Worm (Caenorhabditis elegans) whole organism, L1 larva: Measurements from ENCODE around the gene pnp-1.

Source experiments
- C04F5.9 ChIP-seq: sonication (generic microtip); optimal IDR thresholded peaks from 2 replicates; lab custom pipeline; 2016; ENCODE audit warnings: missing genetic modification characterization, missing compliant biosample characterization
- C34B4.2 ChIP-seq: sonication (generic microtip); optimal IDR thresholded peaks from 2 replicates; lab custom pipeline; 2017; ENCODE audit warnings: mild to moderate bottlenecking, missing genetic modification characterization, missing compliant biosample characterization
- aha-1 ChIP-seq: fragments of 150-350 bp; optimal IDR thresholded peaks from 2 replicates; lab custom pipeline; 2014; ENCODE audit warnings: missing biosample characterization, missing genetic modification characterization
- aly-2 ChIP-seq: fragments of 150-350 bp; optimal IDR thresholded peaks from 2 replicates; lab custom pipeline; 2014; ENCODE audit warnings: missing biosample characterization, missing genetic modification characterization
- ceh-8 ChIP-seq: fragments of 200-800 bp; sonication (Bioruptor generic); optimal IDR thresholded peaks from 2 replicates; lab custom pipeline; 2018; ENCODE audit warnings: mild to moderate bottlenecking, missing genetic modification characterization, moderate library complexity, missing compliant biosample characterization
- ces-1 ChIP-seq: fragments of 150-350 bp; optimal IDR thresholded peaks from 2 replicates; lab custom pipeline; 2014; ENCODE audit warnings: missing biosample characterization, missing genetic modification reagents, missing genetic modification characterization
- dsc-1 ChIP-seq: sonication (generic microtip); optimal IDR thresholded peaks from 2 replicates; lab custom pipeline; 2016; ENCODE audit warnings: mild to moderate bottlenecking, missing genetic modification characterization, missing compliant biosample characterization
- efl-1 ChIP-seq, 4 experiments: fragments of 150-350 bp; optimal IDR thresholded peaks in 3 of 4; peaks in 1 of 4; 1 replicate in 1 of 4; 2 replicates in 3 of 4; lab custom pipeline; 2014; ENCODE audit warnings: missing biosample characterization in 2 of 4, missing genetic modification characterization in 2 of 4, missing genetic modification reagents in 2 of 4
- efl-3 ChIP-seq: fragments of 200-800 bp; sonication (Bioruptor generic); optimal IDR thresholded peaks from 2 replicates; lab custom pipeline; 2018; ENCODE audit warnings: mild to moderate bottlenecking, missing genetic modification characterization, missing compliant biosample characterization
- egl-13 ChIP-seq: sonication (generic microtip); optimal IDR thresholded peaks from 2 replicates; lab custom pipeline; 2016; ENCODE audit warnings: missing genotype, missing genetic modification reagents, missing genetic modification characterization, missing compliant biosample characterization
- egl-27 ChIP-seq, 2 experiments: fragments of 150-350 bp in 1 of 2; sonication (generic microtip); optimal IDR thresholded peaks; 3 replicates each; lab custom pipeline; 2017 to 2018; ENCODE audit warnings: missing biosample characterization in 2 of 2, missing genetic modification characterization in 2 of 2, missing genetic modification reagents in 2 of 2
- fkh-8 ChIP-seq: sonication (generic microtip); optimal IDR thresholded peaks from 2 replicates; lab custom pipeline; 2016; ENCODE audit warnings: mild to moderate bottlenecking, missing genetic modification characterization, missing compliant biosample characterization
- grh-1 ChIP-seq: fragments of 200-800 bp; sonication (Bioruptor generic); IDR thresholded peaks from 2 replicates; pipeline ENCODE4 v1.3.6; 2022; ENCODE audit warnings: missing genetic modification reagents, missing genetic modification characterization, missing compliant biosample characterization
- hlh-17 ChIP-seq: fragments of 200-800 bp; sonication (Bioruptor generic); optimal IDR thresholded peaks from 2 replicates; lab custom pipeline; 2018; ENCODE audit warnings: missing genetic modification characterization, mild to moderate bottlenecking, missing compliant biosample characterization, moderate library complexity, borderline replicate concordance
- irx-1 ChIP-seq: sonication (generic microtip); optimal IDR thresholded peaks from 2 replicates; lab custom pipeline; 2016; ENCODE audit warnings: missing genetic modification characterization, missing compliant biosample characterization
- jun-1 ChIP-seq: fragments of 150-350 bp; optimal IDR thresholded peaks from 2 replicates; lab custom pipeline; 2014; ENCODE audit warnings: missing biosample characterization, missing genetic modification reagents, missing genetic modification characterization
- lin-14 ChIP-seq: fragments of 200-800 bp; sonication (Bioruptor generic); optimal IDR thresholded peaks from 2 replicates; lab custom pipeline; 2018; ENCODE audit warnings: mild to moderate bottlenecking, missing genetic modification characterization, moderate library complexity, missing compliant biosample characterization
- lin-35 ChIP-seq, 2 experiments: fragments of 150-350 bp; optimal IDR thresholded peaks; 2 replicates each; lab custom pipeline; 2014; ENCODE audit warnings: missing biosample characterization in 2 of 2, missing genetic modification characterization in 2 of 2, missing genetic modification reagents in 2 of 2
- mab-9 ChIP-seq: fragments of 200-800 bp; sonication (Bioruptor generic); IDR thresholded peaks from 2 replicates; pipeline ENCODE4 v1.3.6; 2022; ENCODE audit warnings: missing genetic modification reagents, missing genetic modification characterization, missing compliant biosample characterization
- mep-1 ChIP-seq: fragments of 150-350 bp; optimal IDR thresholded peaks from 2 replicates; lab custom pipeline; 2014; ENCODE audit warnings: missing biosample characterization, missing genetic modification characterization
- nhr-19 ChIP-seq: fragments of 200-800 bp; sonication (Bioruptor generic); conservative IDR thresholded peaks from 2 replicates; pipeline ENCODE4 v1.3.6; 2022; ENCODE audit warnings: missing genetic modification characterization, missing compliant biosample characterization
- nhr-20 ChIP-seq: sonication (generic microtip); optimal IDR thresholded peaks from 2 replicates; lab custom pipeline; 2016; ENCODE audit warnings: mild to moderate bottlenecking, missing genetic modification characterization, missing compliant biosample characterization
- nhr-47 ChIP-seq: sonication (generic microtip); optimal IDR thresholded peaks from 2 replicates; lab custom pipeline; 2016; ENCODE audit warnings: mild to moderate bottlenecking, missing genetic modification characterization, moderate library complexity, missing compliant biosample characterization
- nhr-71 ChIP-seq: sonication (generic microtip); optimal IDR thresholded peaks from 2 replicates; lab custom pipeline; 2016; ENCODE audit warnings: mild to moderate bottlenecking, missing genetic modification characterization, moderate library complexity, missing compliant biosample characterization
- nhr-76 ChIP-seq: sonication (generic microtip); optimal IDR thresholded peaks from 2 replicates; lab custom pipeline; 2017; ENCODE audit warnings: missing biosample characterization, missing genetic modification characterization
- nhr-84 ChIP-seq: sonication (generic microtip); optimal IDR thresholded peaks from 2 replicates; lab custom pipeline; 2017; ENCODE audit warnings: missing biosample characterization, missing genetic modification characterization
- rnt-1 ChIP-seq: sonication (generic microtip); optimal IDR thresholded peaks from 2 replicates; lab custom pipeline; 2016; ENCODE audit warnings: mild to moderate bottlenecking, missing genetic modification characterization, moderate library complexity, missing compliant biosample characterization
- sptf-1 ChIP-seq: fragments of 150-350 bp; optimal IDR thresholded peaks from 2 replicates; lab custom pipeline; 2014; ENCODE audit warnings: missing biosample characterization, missing genetic modification characterization
- tlp-1 ChIP-seq: fragments of 150-350 bp; optimal IDR thresholded peaks from 2 replicates; lab custom pipeline; 2014; ENCODE audit warnings: missing biosample characterization, missing genetic modification characterization
- unc-30 ChIP-seq: sonication (generic microtip); optimal IDR thresholded peaks from 2 replicates; lab custom pipeline; 2017; ENCODE audit warnings: missing biosample characterization, missing genetic modification characterization
- unc-62 ChIP-seq: fragments of 150-350 bp; optimal IDR thresholded peaks from 2 replicates; lab custom pipeline; 2014; ENCODE audit warnings: missing biosample characterization, missing genetic modification reagents, missing genetic modification characterization
- vab-15 ChIP-seq: sonication (generic microtip); optimal IDR thresholded peaks from 2 replicates; lab custom pipeline; 2017; ENCODE audit warnings: missing genotype, mild to moderate bottlenecking, missing genetic modification characterization, missing compliant biosample characterization
- zag-1 ChIP-seq: fragments of 150-350 bp; optimal IDR thresholded peaks from 2 replicates; lab custom pipeline; 2014; ENCODE audit warnings: missing biosample characterization, missing genetic modification characterization
- zip-4 ChIP-seq: fragments of 200-800 bp; sonication (Bioruptor generic); optimal IDR thresholded peaks from 2 replicates; lab custom pipeline; 2018; ENCODE audit warnings: mild to moderate bottlenecking, missing genetic modification characterization, moderate library complexity, missing compliant biosample characterization

pnp-1 gene

DNA sequence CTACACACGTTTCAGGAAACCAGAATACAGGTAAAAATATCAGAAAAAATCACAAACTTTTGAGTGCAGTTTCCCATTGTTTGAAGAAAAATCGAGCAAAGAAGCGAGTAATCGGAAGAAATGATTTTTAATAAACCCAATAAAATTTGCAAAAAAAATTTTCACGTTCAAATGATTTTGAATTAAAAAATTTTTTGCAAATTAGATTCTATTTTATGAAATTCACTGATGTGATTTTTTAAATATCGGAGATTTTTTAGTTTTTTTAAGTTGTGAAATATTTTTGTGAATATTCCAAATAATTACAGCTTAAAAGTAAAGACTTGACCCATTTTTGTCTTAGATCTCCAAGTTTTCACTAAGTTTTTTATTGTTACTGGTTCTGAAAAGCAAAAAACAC lies at the start of gene pnp-1:
TSS of gene pnp-1 (minus strand) at position 101 of the 400 bp plus-strand sequence.
- TF ChIP-seq C34B4.2 (tag; lab: Kevin White, UChicago) (no peak), vab-15 (tag; lab: Kevin White, UChicago) (no peak), efl-3 (GFP tag; lab: Kevin White, UChicago) (no peak), nhr-19 (no peak), unc-30 (tag; lab: Kevin White, UChicago) (no peak), ceh-8 (GFP tag; lab: Kevin White, UChicago) (no peak), lin-35 (GFP tag; optimal IDR thresholded peaks at IDR 0.05; lab: Kevin White, UChicago) (no peak), nhr-20 (tag; lab: Kevin White, UChicago) (no peak), rnt-1 (no peak), egl-27 (tag; optimal IDR thresholded peaks at IDR 0.05; lab: Kevin White, UChicago) (no peak)

DNA sequence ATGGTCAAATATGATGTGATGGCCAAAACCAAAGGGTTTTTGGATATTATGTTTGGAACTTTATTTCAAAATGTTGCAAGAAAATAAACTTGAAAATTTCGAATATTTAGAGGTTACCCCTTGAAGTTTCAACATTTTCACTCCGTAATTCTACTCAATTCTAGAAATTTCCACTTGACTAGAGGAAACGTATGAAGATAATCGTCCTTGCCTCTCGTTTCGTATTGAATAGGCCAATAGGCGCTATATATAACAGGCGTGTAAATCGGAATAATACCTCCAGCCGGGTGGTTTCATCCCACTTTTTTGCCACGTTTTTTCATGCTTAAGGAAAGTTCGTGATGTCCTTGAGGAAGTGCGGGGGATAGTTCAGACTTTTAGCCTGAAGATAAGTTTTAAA lies 45.2 kb upstream of the pnp-1 start:
- TF ChIP-seq jun-1 = no peak
- no peak for TF ChIP-seq ces-1
- TF ChIP-seq nhr-71 (tag; lab: Kevin White, UChicago) = no peak
- TF ChIP-seq mep-1 (tag; lab: Kevin White, UChicago) = no peak
- TF ChIP-seq efl-1 (optimal IDR thresholded peaks at IDR 0.05; lab: Kevin White, UChicago) = no peak
- peak in 1 of 2 experiments; percentile 59 for TF ChIP-seq efl-1 (GFP tag; optimal IDR thresholded peaks at IDR 0.05 in 1 of 2; lab: Kevin White, UChicago)
- no peak for TF ChIP-seq egl-27 (tag; optimal IDR thresholded peaks at IDR 0.05; lab: Kevin White, UChicago)
- TF ChIP-seq sptf-1 (tag; lab: Kevin White, UChicago) = no peak
- no peak for TF ChIP-seq lin-14

DNA sequence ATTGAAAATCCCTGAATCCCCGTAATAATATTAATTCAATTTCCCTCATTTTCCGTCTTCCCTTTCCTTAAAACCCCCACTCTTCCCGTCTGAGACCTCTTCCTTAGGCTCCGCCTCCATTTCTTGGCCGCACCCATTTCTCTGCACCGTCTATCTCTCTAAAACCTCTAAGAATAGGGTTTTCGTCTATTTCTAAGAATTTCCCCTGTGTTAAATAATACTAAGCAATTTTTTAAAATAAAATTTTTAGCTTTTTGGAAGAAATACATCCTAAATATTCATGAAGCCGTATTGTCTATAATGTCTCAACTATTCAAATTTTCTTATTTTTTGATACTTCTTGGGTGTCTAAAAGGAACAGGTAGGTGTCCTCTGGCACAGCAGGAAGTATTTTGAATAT lies 41.4 kb upstream of the pnp-1 start, which contains the start of gene cdh-8:
TSS of gene cdh-8 (plus strand) at position 301 of the 400 bp plus-strand sequence.
- no peak for TF ChIP-seq rnt-1
- TF ChIP-seq tlp-1 = no peak
- TF ChIP-seq irx-1 (tag; lab: Kevin White, UChicago) = no peak
- no peak for TF ChIP-seq nhr-84 (tag; lab: Kevin White, UChicago)
- TF ChIP-seq egl-13 (tag; lab: Kevin White, UChicago) = peak; percentile 8
- TF ChIP-seq efl-3 (GFP tag; lab: Kevin White, UChicago) = no peak
- no peak for TF ChIP-seq egl-27 (tag; optimal IDR thresholded peaks at IDR 0.05; lab: Kevin White, UChicago)
- TF ChIP-seq nhr-19 = no peak
- TF ChIP-seq dsc-1 (tag; lab: Kevin White, UChicago) = peak; percentile 34
- TF ChIP-seq nhr-47 (tag; lab: Kevin White, UChicago) = no peak
- no peak for TF ChIP-seq unc-62 (GFP tag; lab: Kevin White, UChicago)
- no peak for TF ChIP-seq aly-2 (tag; lab: Kevin White, UChicago)

DNA sequence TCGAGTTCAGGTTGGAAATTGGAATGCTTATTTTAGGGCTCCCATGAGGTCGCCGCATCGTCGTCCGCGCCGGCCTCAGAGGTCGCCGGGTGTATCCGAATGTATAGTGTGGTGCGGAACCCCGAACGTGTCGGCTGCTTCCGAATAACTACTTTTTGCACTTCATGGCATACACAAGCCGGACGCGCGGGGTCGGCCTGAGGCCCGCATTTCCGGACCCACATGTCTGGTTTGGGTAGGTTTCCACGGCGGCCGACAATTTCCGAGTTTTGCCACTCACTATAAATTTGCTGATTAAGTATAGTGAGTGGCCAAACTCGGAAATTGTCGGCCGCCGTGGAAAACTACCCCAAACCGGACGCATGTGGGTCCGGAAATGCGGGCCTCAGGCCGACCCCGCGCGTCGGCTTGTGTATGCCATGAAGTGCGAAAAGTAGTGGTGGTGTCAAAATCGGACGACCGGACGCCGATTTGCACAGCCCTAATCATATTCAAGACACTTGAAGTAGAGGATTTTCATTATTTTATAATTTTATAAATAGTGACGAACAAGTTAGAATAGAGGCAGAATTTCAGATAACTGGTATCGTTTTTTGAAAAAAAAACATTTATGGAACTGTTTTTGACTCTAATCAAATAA lies 40.2 kb upstream of the pnp-1 start:
- no peak for TF ChIP-seq grh-1 (GFP tag; lab: Robert Waterston, UW)
- no peak for TF ChIP-seq nhr-20 (tag; lab: Kevin White, UChicago)
- TF ChIP-seq ceh-8 (GFP tag; lab: Kevin White, UChicago) = no peak
- TF ChIP-seq nhr-76 (tag; lab: Kevin White, UChicago) = no peak
- TF ChIP-seq mab-9 (GFP tag; lab: Robert Waterston, UW) = no peak
- no peak for TF ChIP-seq egl-27 (tag; optimal IDR thresholded peaks at IDR 0.05; lab: Kevin White, UChicago)
- TF ChIP-seq fkh-8 (tag; lab: Kevin White, UChicago) = no peak
- no peak for TF ChIP-seq zag-1 (tag; lab: Kevin White, UChicago)
- no peak for TF ChIP-seq nhr-19
- TF ChIP-seq aha-1 = no peak
- TF ChIP-seq lin-35 (GFP tag; optimal IDR thresholded peaks at IDR 0.05; lab: Kevin White, UChicago) = no peak
- no peak for TF ChIP-seq C04F5.9 (tag; lab: Kevin White, UChicago)
- TF ChIP-seq vab-15 (tag; lab: Kevin White, UChicago) = no peak
- no peak for TF ChIP-seq hlh-17 (GFP tag; lab: Kevin White, UChicago)
- no peak for TF ChIP-seq zip-4 (GFP tag; lab: Kevin White, UChicago)
- TF ChIP-seq, all 84 proteins: peak for 0
